Worm (Caenorhabditis elegans) whole organism, early embryonic: Measurements from ENCODE around the gene F26D2.16.

Source experiments
- F13C5.2 ChIP-seq: sonication (generic microtip); optimal IDR thresholded peaks from 2 replicates; lab custom pipeline; 2017; ENCODE audit warnings: mild to moderate bottlenecking, missing genetic modification characterization, inconsistent platforms, missing compliant biosample characterization
- aly-1 ChIP-seq: sonication (generic microtip); optimal IDR thresholded peaks from 2 replicates; lab custom pipeline; 2016; ENCODE audit warnings: missing genetic modification characterization, missing compliant biosample characterization
- ama-1 ChIP-seq: fragments of 150-350 bp; optimal IDR thresholded peaks from 2 replicates; lab custom pipeline; 2014
- ets-7 ChIP-seq: sonication (generic microtip); optimal IDR thresholded peaks from 2 replicates; lab custom pipeline; 2016; ENCODE audit warnings: missing genotype, missing genetic modification characterization, missing compliant biosample characterization
- flt-1 ChIP-seq: fragments of 200-800 bp; sonication (Bioruptor generic); IDR thresholded peaks from 2 replicates; pipeline ENCODE4 v1.3.6; 2022; ENCODE audit warnings: missing genetic modification characterization, missing compliant biosample characterization
- hmbx-1 ChIP-seq: sonication (generic microtip); optimal IDR thresholded peaks from 2 replicates; lab custom pipeline; 2016; ENCODE audit warnings: mild to moderate bottlenecking, missing genetic modification characterization, missing compliant biosample characterization
- hmg-4 ChIP-seq: fragments of 200-800 bp; sonication (Bioruptor generic); optimal IDR thresholded peaks from 2 replicates; lab custom pipeline; 2018; ENCODE audit warnings: mild to moderate bottlenecking, missing genetic modification characterization, missing compliant biosample characterization
- hnd-1 ChIP-seq: sonication (generic microtip); optimal IDR thresholded peaks from 2 replicates; lab custom pipeline; 2016; ENCODE audit warnings: missing genetic modification characterization, missing compliant biosample characterization
- pes-1 ChIP-seq: fragments of 200-800 bp; sonication (Bioruptor generic); IDR thresholded peaks from 2 replicates; pipeline ENCODE4 v1.3.6; 2022; ENCODE audit warnings: missing genetic modification reagents, missing genetic modification characterization, missing compliant biosample characterization
- tbx-37 ChIP-seq: fragments of 200-800 bp; sonication (Bioruptor generic); conservative IDR thresholded peaks from 2 replicates; pipeline ENCODE4 v1.3.6; 2022; ENCODE audit warnings: missing genetic modification reagents, missing genetic modification characterization, missing compliant biosample characterization
- tra-4 ChIP-seq: sonication (generic microtip); optimal IDR thresholded peaks from 2 replicates; lab custom pipeline; 2017; ENCODE audit warnings: missing genetic modification characterization, missing compliant biosample characterization

DNA sequence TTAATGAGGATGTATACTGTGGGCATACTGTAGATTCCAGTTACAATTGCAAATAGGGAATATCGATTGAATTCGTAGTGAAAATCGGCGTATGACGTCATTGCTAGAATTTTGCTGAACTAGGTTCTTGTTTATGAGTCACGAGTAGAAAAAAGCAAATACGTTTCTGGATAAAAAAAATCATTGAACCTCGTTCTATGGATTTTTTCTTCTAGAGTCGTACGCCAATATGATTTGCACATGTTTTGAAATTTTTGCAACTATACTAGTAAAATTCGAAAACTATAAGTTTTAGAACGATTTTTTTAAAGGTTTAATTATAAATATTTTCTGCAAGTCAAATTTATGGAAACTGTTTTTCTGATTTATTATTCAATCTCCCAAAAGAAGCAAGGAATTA, 48.2 kb upstream of the F26D2.16 start, which contains the start of gene sru-44:
- TF ChIP-seq pes-1 (GFP tag; lab: Robert Waterston, UW) (no peak), flt-1 (GFP tag; lab: Robert Waterston, UW) (no peak), hmg-4 (GFP tag; lab: Kevin White, UChicago) (no peak), ama-1 (no peak), F13C5.2 (tag; lab: Kevin White, UChicago) (no peak), tra-4 (tag; lab: Kevin White, UChicago) (no peak), tbx-37 (GFP tag; lab: Robert Waterston, UW) (no peak), hnd-1 (no peak), ets-7 (no peak), aly-1 (tag; lab: Kevin White, UChicago) (no peak), hmbx-1 (tag; lab: Kevin White, UChicago) (no peak)
